Worm (Caenorhabditis elegans) whole organism, late embryonic: ENCODE data around the gene clec-33.

ENCODE experiments used
- ama-1 ChIP-seq: fragments of 150-350 bp; optimal IDR thresholded peaks from 2 replicates; lab custom pipeline; 2014
- ceh-45 ChIP-seq: fragments of 200-800 bp; sonication (Bioruptor generic); IDR thresholded peaks from 2 replicates; pipeline ENCODE4 v1.3.6; 2022; ENCODE audit warnings: missing genetic modification reagents, missing genetic modification characterization, missing compliant biosample characterization
- fkh-6 ChIP-seq: sonication (generic microtip); optimal IDR thresholded peaks from 2 replicates; lab custom pipeline; 2016; ENCODE audit warnings: missing genetic modification characterization, missing compliant biosample characterization
- lin-11 ChIP-seq: fragments of 200-800 bp; sonication (Bioruptor generic); optimal IDR thresholded peaks from 2 replicates; lab custom pipeline; 2018; ENCODE audit warnings: mild to moderate bottlenecking, missing genetic modification characterization, missing compliant biosample characterization
- madf-2 ChIP-seq: sonication (generic microtip); optimal IDR thresholded peaks from 2 replicates; lab custom pipeline; 2017; ENCODE audit warnings: missing genetic modification characterization, missing compliant biosample characterization
- nhr-11 ChIP-seq: fragments of 150-350 bp; optimal IDR thresholded peaks from 2 replicates; lab custom pipeline; 2014; ENCODE audit warnings: missing biosample characterization, missing genetic modification characterization
- pax-1 ChIP-seq: fragments of 150-350 bp; optimal IDR thresholded peaks from 2 replicates; lab custom pipeline; 2014; ENCODE audit warnings: missing biosample characterization, missing genetic modification characterization
- ztf-16 ChIP-seq: sonication (generic microtip); optimal IDR thresholded peaks from 2 replicates; lab custom pipeline; 2017; ENCODE audit warnings: missing genetic modification characterization, missing compliant biosample characterization

DNA sequence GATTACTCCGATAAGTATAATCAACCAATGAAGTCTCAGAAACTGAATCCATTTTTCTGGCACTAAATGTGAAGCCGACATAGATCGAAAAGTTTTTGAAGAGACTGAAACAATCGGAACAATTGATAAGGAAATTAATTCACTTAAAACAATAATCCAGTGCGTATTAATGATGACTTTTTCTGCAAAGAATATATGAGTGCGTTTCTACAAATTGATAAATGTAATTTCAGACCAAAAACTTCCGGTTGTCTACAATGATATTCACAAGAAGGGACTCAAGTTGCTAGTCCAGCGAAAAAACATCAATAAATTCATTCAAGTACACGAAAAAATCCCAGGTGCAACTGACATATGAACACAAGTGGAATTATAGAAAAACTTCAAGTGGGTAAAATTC lies at the start of gene clec-33:
- no peak for TF ChIP-seq ceh-45
- TF ChIP-seq lin-11 = no peak
- TF ChIP-seq fkh-6 = no peak
- TF ChIP-seq madf-2 (tag; lab: Kevin White, UChicago) = no peak
- TF ChIP-seq ama-1 (lab: Kevin White, UChicago) = no peak
- TF ChIP-seq ztf-16 (tag; lab: Kevin White, UChicago) = no peak
- no peak for TF ChIP-seq pax-1 (tag; lab: Kevin White, UChicago)
- no peak for TF ChIP-seq nhr-11
